Worm (Caenorhabditis elegans) whole organism, young adult: ENCODE measurements around the gene clec-145.

Source experiments
- ama-1 ChIP-seq, 3 experiments: fragments of 150-350 bp in 1 of 3; sonication (generic microtip) in 2 of 3; optimal IDR thresholded peaks; 2 replicates each; lab custom pipeline; 2014 to 2018; ENCODE audit warnings: missing biosample characterization in 2 of 3, missing genetic modification characterization in 2 of 3, missing genetic modification reagents in 2 of 3
- bed-2 ChIP-seq: fragments of 200-800 bp; sonication (Bioruptor generic); IDR thresholded peaks from 2 replicates; pipeline ENCODE4 v1.3.6; 2022; ENCODE audit warnings: missing genetic modification reagents, missing genetic modification characterization, missing compliant biosample characterization
- lin-26 ChIP-seq: fragments of 200-800 bp; sonication (Bioruptor generic); IDR thresholded peaks from 2 replicates; pipeline ENCODE4 v1.3.6; 2022; ENCODE audit warnings: missing genetic modification reagents, missing genetic modification characterization, missing compliant biosample characterization
- mes-4 ChIP-seq: sonication (generic microtip); optimal IDR thresholded peaks from 2 replicates; lab custom pipeline; 2016; ENCODE audit warnings: missing genotype, missing genetic modification characterization, missing compliant biosample characterization
- mxl-1 ChIP-seq: sonication (generic microtip); optimal IDR thresholded peaks from 2 replicates; lab custom pipeline; 2016; ENCODE audit warnings: missing genetic modification characterization, missing compliant biosample characterization
- nhr-120 ChIP-seq: fragments of 200-800 bp; sonication (Bioruptor generic); IDR thresholded peaks from 2 replicates; pipeline ENCODE4 v1.3.6; 2022; ENCODE audit warnings: missing genetic modification characterization, missing compliant biosample characterization
- snpc-1.3 ChIP-seq: sonication (generic microtip); optimal IDR thresholded peaks from 2 replicates; lab custom pipeline; 2017; ENCODE audit warnings: missing genetic modification characterization, mild to moderate bottlenecking, missing compliant biosample characterization, antibody characterized with exemption, moderate library complexity, missing genotype, missing genetic modification reagents; ENCODE audit not compliant: insufficient read depth
- ztf-26 ChIP-seq: sonication (generic microtip); optimal IDR thresholded peaks from 2 replicates; lab custom pipeline; 2017; ENCODE audit warnings: missing genetic modification characterization, missing compliant biosample characterization

ce11 chrII:13636596-13636995 lies 46.2 kb upstream of the clec-145 start:
- TF ChIP-seq lin-26 (GFP tag; lab: Robert Waterston, UW) (no peak), ama-1 (optimal IDR thresholded peaks at IDR 0.05; lab: Kevin White, UChicago) (no peak), ama-1 (GFP tag; optimal IDR thresholded peaks at IDR 0.05; lab: Kevin White, UChicago) (no peak), nhr-120 (GFP tag; lab: Robert Waterston, UW) (no peak), ztf-26 (no peak), bed-2 (no peak), snpc-1.3 (tag; lab: Kevin White, UChicago) (no peak), mes-4 (tag; lab: Kevin White, UChicago) (no peak), mxl-1 (tag; lab: Kevin White, UChicago) (no peak)
